Worm (Caenorhabditis elegans) whole organism, late embryonic: Measurements from ENCODE around the gene D1005.4.

ENCODE experiments used
- C08G9.2 ChIP-seq: sonication (generic microtip); optimal IDR thresholded peaks from 2 replicates; lab custom pipeline; 2016; ENCODE audit warnings: mild to moderate bottlenecking, missing genetic modification characterization, moderate library complexity, missing compliant biosample characterization
- K09A11.1 ChIP-seq: sonication (generic microtip); optimal IDR thresholded peaks from 2 replicates; lab custom pipeline; 2017; ENCODE audit warnings: antibody characterized with exemption, mild to moderate bottlenecking, missing genetic modification characterization, missing compliant biosample characterization; ENCODE audit not compliant: insufficient read depth
- ama-1 ChIP-seq: fragments of 150-350 bp; optimal IDR thresholded peaks from 2 replicates; lab custom pipeline; 2014
- ceh-18 ChIP-seq: sonication (generic microtip); optimal IDR thresholded peaks from 2 replicates; lab custom pipeline; 2016; ENCODE audit warnings: missing genetic modification characterization, missing compliant biosample characterization
- ceh-2 ChIP-seq: sonication (generic microtip); optimal IDR thresholded peaks from 2 replicates; lab custom pipeline; 2016; ENCODE audit warnings: missing genotype, missing genetic modification characterization, missing compliant biosample characterization
- ceh-22 ChIP-seq: sonication (generic microtip); optimal IDR thresholded peaks from 2 replicates; lab custom pipeline; 2017; ENCODE audit warnings: missing biosample characterization, missing genetic modification characterization
- ceh-24 ChIP-seq: sonication (generic microtip); optimal IDR thresholded peaks from 2 replicates; lab custom pipeline; 2016; ENCODE audit warnings: mild to moderate bottlenecking, missing genetic modification characterization, missing compliant biosample characterization
- ceh-30 ChIP-seq: fragments of 150-350 bp; optimal IDR thresholded peaks from 2 replicates; lab custom pipeline; 2014; ENCODE audit warnings: missing biosample characterization, missing genetic modification characterization
- ceh-34 ChIP-seq: sonication (generic microtip); optimal IDR thresholded peaks from 2 replicates; lab custom pipeline; 2016; ENCODE audit warnings: mild to moderate bottlenecking, missing genetic modification characterization, missing compliant biosample characterization
- ceh-6 ChIP-seq: fragments of 200-800 bp; sonication (Bioruptor generic); optimal IDR thresholded peaks from 2 replicates; lab custom pipeline; 2018; ENCODE audit warnings: mild to moderate bottlenecking, missing genetic modification characterization, missing compliant biosample characterization
- che-1 ChIP-seq: sonication (generic microtip); optimal IDR thresholded peaks from 2 replicates; lab custom pipeline; 2016; ENCODE audit warnings: mild to moderate bottlenecking, missing genetic modification characterization, missing compliant biosample characterization
- dve-1 ChIP-seq: sonication (generic microtip); optimal IDR thresholded peaks from 2 replicates; lab custom pipeline; 2017; ENCODE audit warnings: antibody characterized with exemption, mild to moderate bottlenecking, missing genetic modification characterization, missing compliant biosample characterization
- elt-2 ChIP-seq: sonication (generic microtip); optimal IDR thresholded peaks from 2 replicates; lab custom pipeline; 2016; ENCODE audit warnings: missing genetic modification reagents, missing genetic modification characterization, missing compliant biosample characterization
- fax-1 ChIP-seq: sonication (generic microtip); optimal IDR thresholded peaks from 2 replicates; lab custom pipeline; 2016; ENCODE audit warnings: missing genotype, missing genetic modification characterization, missing compliant biosample characterization
- gmeb-2 ChIP-seq: sonication (generic microtip); optimal IDR thresholded peaks from 2 replicates; lab custom pipeline; 2016; ENCODE audit warnings: missing genetic modification characterization, inconsistent platforms, missing compliant biosample characterization
- hlh-30 ChIP-seq: sonication (generic microtip); optimal IDR thresholded peaks from 2 replicates; lab custom pipeline; 2017; ENCODE audit warnings: antibody characterized with exemption, missing genetic modification characterization, missing compliant biosample characterization; ENCODE audit not compliant: insufficient read depth
- hlh-6 ChIP-seq: sonication (generic microtip); optimal IDR thresholded peaks from 2 replicates; lab custom pipeline; 2016; ENCODE audit warnings: missing genotype, missing genetic modification characterization, missing compliant biosample characterization
- hlh-8 ChIP-seq: sonication (generic microtip); optimal IDR thresholded peaks from 2 replicates; lab custom pipeline; 2016; ENCODE audit warnings: missing genotype, missing genetic modification characterization, missing compliant biosample characterization
- lim-6 ChIP-seq: sonication (generic microtip); optimal IDR thresholded peaks from 2 replicates; lab custom pipeline; 2016; ENCODE audit warnings: missing genetic modification characterization, missing compliant biosample characterization
- madf-2 ChIP-seq: sonication (generic microtip); optimal IDR thresholded peaks from 2 replicates; lab custom pipeline; 2017; ENCODE audit warnings: missing genetic modification characterization, missing compliant biosample characterization
- mec-3 ChIP-seq: sonication (generic microtip); optimal IDR thresholded peaks from 2 replicates; lab custom pipeline; 2016; ENCODE audit warnings: borderline replicate concordance, missing genetic modification characterization, missing compliant biosample characterization
- nfya-1 ChIP-seq: sonication (generic microtip); optimal IDR thresholded peaks from 2 replicates; lab custom pipeline; 2017; ENCODE audit warnings: missing genetic modification characterization, mild to moderate bottlenecking, missing compliant biosample characterization, antibody characterized with exemption, moderate library complexity
- nhr-232 ChIP-seq: sonication (generic microtip); optimal IDR thresholded peaks from 2 replicates; lab custom pipeline; 2016; ENCODE audit warnings: missing genetic modification characterization, missing compliant biosample characterization
- npax-4 ChIP-seq: sonication (generic microtip); optimal IDR thresholded peaks from 2 replicates; lab custom pipeline; 2016; ENCODE audit warnings: missing genetic modification characterization, missing compliant biosample characterization
- pax-1 ChIP-seq: fragments of 150-350 bp; optimal IDR thresholded peaks from 2 replicates; lab custom pipeline; 2014; ENCODE audit warnings: missing biosample characterization, missing genetic modification characterization
- pha-2 ChIP-seq: sonication (generic microtip); optimal IDR thresholded peaks from 2 replicates; lab custom pipeline; 2017; ENCODE audit warnings: mild to moderate bottlenecking, missing genetic modification characterization, missing compliant biosample characterization
- pqm-1 ChIP-seq: sonication (generic microtip); optimal IDR thresholded peaks from 2 replicates; lab custom pipeline; 2016; ENCODE audit warnings: missing genetic modification characterization, missing compliant biosample characterization
- ref-2 ChIP-seq: sonication (generic microtip); optimal IDR thresholded peaks from 2 replicates; lab custom pipeline; 2016; ENCODE audit warnings: missing genetic modification characterization, missing compliant biosample characterization
- rnt-1 ChIP-seq: sonication (generic microtip); optimal IDR thresholded peaks from 2 replicates; lab custom pipeline; 2016; ENCODE audit warnings: missing genetic modification characterization, missing compliant biosample characterization
- sdc-2 ChIP-seq: sonication (generic microtip); optimal IDR thresholded peaks from 2 replicates; lab custom pipeline; 2016; ENCODE audit warnings: missing genotype, missing genetic modification characterization, missing compliant biosample characterization
- sox-2 ChIP-seq: fragments of 200-800 bp; sonication (Bioruptor generic); IDR thresholded peaks from 2 replicates; pipeline ENCODE4 v1.3.6; 2022; ENCODE audit warnings: missing genetic modification reagents, missing genetic modification characterization, missing compliant biosample characterization
- sox-4 ChIP-seq: sonication (generic microtip); optimal IDR thresholded peaks from 2 replicates; lab custom pipeline; 2017; ENCODE audit warnings: mild to moderate bottlenecking, missing genetic modification characterization, inconsistent platforms, missing compliant biosample characterization
- syd-9 ChIP-seq: sonication (generic microtip); optimal IDR thresholded peaks from 2 replicates; lab custom pipeline; 2016; ENCODE audit warnings: mild to moderate bottlenecking, missing genetic modification characterization, moderate library complexity, missing compliant biosample characterization
- unc-3 ChIP-seq, 2 experiments: fragments of 200-800 bp in 1 of 2; sonication (Bioruptor generic) in 1 of 2; sonication (generic microtip) in 1 of 2; conservative IDR thresholded peaks in 1 of 2; optimal IDR thresholded peaks in 1 of 2; 2 replicates each; pipeline versions ENCODE4 v1.3.6 to Lab custom; 2016 to 2022; ENCODE audit warnings: missing compliant biosample characterization in 2 of 2, missing genetic modification characterization in 2 of 2, missing genetic modification reagents in 1 of 2
- unc-42 ChIP-seq: sonication (generic microtip); optimal IDR thresholded peaks from 2 replicates; lab custom pipeline; 2016; ENCODE audit warnings: missing genotype, missing genetic modification characterization, missing compliant biosample characterization
- unc-55 ChIP-seq: sonication (generic microtip); optimal IDR thresholded peaks from 2 replicates; lab custom pipeline; 2017; ENCODE audit warnings: missing biosample characterization, missing genetic modification reagents, missing genetic modification characterization
- unc-86 ChIP-seq: sonication (generic microtip); optimal IDR thresholded peaks from 2 replicates; lab custom pipeline; 2016; ENCODE audit warnings: missing genetic modification characterization, missing compliant biosample characterization

The D1005.4 gene

DNA sequence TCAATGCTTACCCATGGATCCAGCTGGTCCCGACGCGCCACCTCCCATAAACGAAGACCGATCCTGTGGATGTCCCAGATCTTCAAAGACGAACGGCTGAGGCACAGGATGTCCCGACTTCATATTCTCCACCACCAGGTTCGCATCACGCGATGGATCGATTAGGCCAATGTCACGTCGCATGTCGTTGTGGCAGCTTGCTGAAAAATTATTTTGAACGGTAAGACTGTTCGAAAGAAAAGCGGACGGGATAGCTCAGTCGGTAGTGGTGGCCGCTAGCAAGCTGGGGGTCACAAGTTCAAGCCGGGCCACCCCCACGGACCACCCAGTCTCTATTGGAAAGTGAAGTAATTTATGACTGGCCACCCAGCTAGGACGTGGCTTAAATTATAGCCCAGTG, 27.5 kb upstream of the D1005.4 start:
- TF ChIP-seq unc-55 (no peak), unc-3 (GFP tag; conservative IDR thresholded peaks at IDR 0.05; lab: Robert Waterston, UW) (no peak), unc-3 (tag; optimal IDR thresholded peaks at IDR 0.05; lab: Kevin White, UChicago) (no peak), hlh-8 (tag; lab: Kevin White, UChicago) (no peak)

DNA sequence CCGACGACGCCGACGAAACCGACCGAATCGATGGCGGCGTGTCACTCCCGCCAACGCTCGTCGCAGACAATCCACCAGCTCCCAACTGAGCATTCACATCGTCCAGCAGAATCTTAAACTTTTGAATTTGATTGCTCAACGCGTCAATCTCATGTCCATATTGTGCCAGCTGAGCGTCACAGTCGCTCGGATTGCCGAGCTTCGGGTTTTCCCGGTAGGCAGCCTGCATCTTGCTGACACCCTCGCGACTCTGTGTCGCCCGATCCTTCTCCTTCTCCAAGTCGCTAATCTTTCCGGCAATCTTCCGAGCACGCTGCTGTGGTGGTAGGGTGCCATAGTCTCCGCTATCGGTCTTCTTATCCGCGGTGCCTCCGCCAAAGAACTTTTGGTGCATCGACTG, 26.7 kb upstream of the D1005.4 start:
- TF ChIP-seq pax-1 (tag; lab: Kevin White, UChicago) (no peak), dve-1 (tag; lab: Kevin White, UChicago) (no peak), sdc-2 (tag; lab: Kevin White, UChicago) (peak; percentile 7)

DNA sequence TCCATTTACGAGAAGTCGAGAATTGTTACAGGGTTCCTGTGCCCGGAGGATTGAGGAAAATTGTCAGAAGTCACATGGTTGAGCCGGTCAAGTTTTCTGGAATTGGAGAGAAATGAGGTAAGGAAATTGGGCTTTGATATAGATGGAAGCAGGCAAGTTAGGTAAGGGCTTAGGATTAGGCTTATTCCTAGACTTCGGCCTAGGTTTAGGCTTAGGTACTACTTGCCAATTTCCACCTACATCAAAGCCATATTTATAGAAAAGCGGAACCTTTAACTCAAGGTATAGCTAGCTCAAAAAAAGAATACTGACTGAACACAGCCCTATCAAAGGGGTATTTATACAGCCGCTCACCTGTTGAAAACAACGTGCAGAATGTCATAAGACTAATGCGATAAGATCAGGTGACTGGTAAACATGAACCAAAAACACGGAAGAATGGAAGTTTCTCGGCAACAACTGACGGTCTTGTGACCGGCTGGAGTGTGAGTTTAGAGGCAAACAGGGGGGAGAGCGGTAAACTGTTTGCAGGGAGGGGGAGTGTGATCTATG, 19.0 kb upstream of the D1005.4 start:
- no peak for TF ChIP-seq ceh-34 (tag; lab: Kevin White, UChicago)
- TF ChIP-seq pha-2 (tag; lab: Kevin White, UChicago), result no peak
- TF ChIP-seq pqm-1, result peak; percentile 75
- TF ChIP-seq hlh-6 (tag; lab: Kevin White, UChicago), result peak; percentile 2
- peak; percentile 92 for TF ChIP-seq hlh-30 (tag; lab: Kevin White, UChicago)
- TF ChIP-seq pax-1 (tag; lab: Kevin White, UChicago), result no peak
- TF ChIP-seq ceh-18 (tag; lab: Kevin White, UChicago), result peak; percentile 9
- TF ChIP-seq sdc-2 (tag; lab: Kevin White, UChicago), result peak; percentile 15
- TF ChIP-seq C08G9.2 (tag; lab: Kevin White, UChicago), result no peak
- no peak for TF ChIP-seq che-1 (tag; lab: Kevin White, UChicago)
- no peak for TF ChIP-seq ref-2 (tag; lab: Kevin White, UChicago)
- peak; percentile 10 for TF ChIP-seq elt-2 (tag; lab: Kevin White, UChicago)

DNA sequence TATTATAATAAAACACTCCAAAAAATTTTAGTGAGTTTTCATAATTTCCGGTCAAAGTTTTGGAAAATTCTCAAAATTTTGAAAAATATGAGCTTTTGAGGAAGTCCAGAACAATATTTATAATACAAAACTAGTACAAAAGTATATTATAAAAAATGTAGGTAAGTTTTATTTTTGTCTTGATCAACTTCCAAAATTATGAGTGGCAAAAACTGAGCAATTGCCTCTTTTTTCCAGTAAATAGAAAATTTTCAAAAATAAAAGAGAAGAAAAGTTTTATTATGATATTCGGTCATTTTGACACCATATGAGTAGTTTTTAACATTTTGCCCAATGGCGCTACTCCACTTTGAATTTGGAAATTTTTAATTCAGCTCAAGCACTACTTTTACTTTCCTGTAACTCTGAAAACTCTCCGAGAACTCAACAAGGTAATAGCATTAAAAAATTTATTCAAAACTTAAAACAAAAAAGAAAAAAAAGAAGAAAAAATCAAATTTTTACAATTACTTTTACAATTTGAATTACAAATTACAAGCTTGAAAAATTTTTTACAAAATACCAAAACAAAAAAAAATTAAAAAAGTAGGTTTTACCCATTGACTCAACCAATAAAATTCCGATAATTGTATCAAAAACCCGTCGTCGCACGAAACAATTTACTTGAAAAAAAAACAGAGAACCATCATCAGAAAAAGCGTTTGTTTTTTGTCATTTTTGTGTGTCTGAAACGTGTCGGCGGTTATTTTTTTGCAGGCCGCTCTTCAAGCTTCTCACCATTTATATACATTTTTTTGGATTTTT, 18.3 kb upstream of the D1005.4 start:
- no peak for TF ChIP-seq ceh-6 (GFP tag; lab: Kevin White, UChicago)
- no peak for TF ChIP-seq ref-2 (tag; lab: Kevin White, UChicago)
- no peak for TF ChIP-seq ceh-22 (tag; lab: Kevin White, UChicago)
- TF ChIP-seq ceh-2, result no peak
- no peak for TF ChIP-seq fax-1 (tag; lab: Kevin White, UChicago)
- no peak for TF ChIP-seq nfya-1
- TF ChIP-seq hlh-8 (tag; lab: Kevin White, UChicago), result no peak
- no peak for TF ChIP-seq unc-3 (GFP tag; conservative IDR thresholded peaks at IDR 0.05; lab: Robert Waterston, UW)
- TF ChIP-seq unc-3 (tag; optimal IDR thresholded peaks at IDR 0.05; lab: Kevin White, UChicago), result no peak
- TF ChIP-seq, all 69 proteins: peak for 0

DNA sequence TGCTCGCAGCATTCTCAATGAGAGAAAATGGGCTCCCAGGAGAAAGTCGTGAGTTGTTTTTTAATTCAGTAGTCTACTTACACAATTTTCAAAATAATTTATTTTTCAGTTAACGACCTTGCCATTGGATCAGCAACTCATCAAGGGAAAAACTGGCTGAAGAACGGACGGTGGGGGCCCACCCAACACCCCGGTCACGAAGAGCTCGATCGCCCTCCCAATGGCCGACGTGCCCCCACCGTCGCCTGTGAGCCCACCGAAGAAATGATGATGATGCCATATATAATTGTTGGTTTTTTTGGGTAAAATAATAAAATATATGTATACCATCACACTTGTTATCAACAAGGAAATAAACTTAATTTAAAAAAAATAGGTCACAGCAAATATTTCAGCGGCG, 17.3 kb upstream of the D1005.4 start:
- no peak for TF ChIP-seq sox-4 (tag; lab: Kevin White, UChicago)
- no peak for TF ChIP-seq ceh-30
- no peak for TF ChIP-seq K09A11.1 (tag; lab: Kevin White, UChicago)
- no peak for TF ChIP-seq ceh-34 (tag; lab: Kevin White, UChicago)
- no peak for TF ChIP-seq nhr-232 (tag; lab: Kevin White, UChicago)
- no peak for TF ChIP-seq ama-1
- no peak for TF ChIP-seq unc-42
- TF ChIP-seq pha-2 (tag; lab: Kevin White, UChicago), result no peak

DNA sequence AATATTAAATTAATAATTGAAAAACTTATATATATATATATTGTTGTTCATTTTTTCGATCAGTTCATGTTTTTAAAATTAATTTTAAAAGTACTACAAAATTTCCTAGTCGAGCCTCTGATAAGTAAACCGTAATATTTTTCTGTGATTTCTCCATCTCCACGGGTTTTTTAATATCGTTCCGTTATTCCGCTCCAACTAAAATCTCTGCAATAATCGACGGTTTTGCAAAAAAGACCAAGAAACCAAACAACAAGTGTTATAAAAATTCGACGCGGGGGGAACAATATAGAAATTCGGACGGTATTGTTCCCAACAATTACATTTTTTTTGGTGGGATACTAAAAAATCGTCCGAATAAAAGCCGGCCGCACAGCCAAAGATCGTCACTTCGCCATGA, 16.9 kb upstream of the D1005.4 start, which contains the start of gene F09E10.1:
TSS of gene F09E10.1 (plus strand) at position 301 of the 400 bp plus-strand sequence.
- no peak for TF ChIP-seq sox-4 (tag; lab: Kevin White, UChicago)
- TF ChIP-seq mec-3 (tag; lab: Kevin White, UChicago), result no peak
- TF ChIP-seq npax-4 (tag; lab: Kevin White, UChicago), result no peak
- no peak for TF ChIP-seq gmeb-2
- no peak for TF ChIP-seq sox-2 (GFP tag; lab: Robert Waterston, UW)
- TF ChIP-seq ceh-24, result no peak
- TF ChIP-seq syd-9 (tag; lab: Kevin White, UChicago), result no peak
- TF ChIP-seq hlh-6 (tag; lab: Kevin White, UChicago), result no peak
- TF ChIP-seq nfya-1, result no peak
- TF ChIP-seq unc-86 (tag; lab: Kevin White, UChicago), result no peak
- no peak for TF ChIP-seq madf-2
- TF ChIP-seq lim-6 (tag; lab: Kevin White, UChicago), result no peak
- TF ChIP-seq dve-1 (tag; lab: Kevin White, UChicago), result no peak
- TF ChIP-seq nhr-232 (tag; lab: Kevin White, UChicago), result no peak
- no peak for TF ChIP-seq rnt-1
